Fruit fly (Drosophila melanogaster) whole organism, wandering third instar larva: ENCODE results near the gene CG15386.
A peak's percentile ranks its signal among the peaks of the same experiment; 100 is the strongest.

Experiments used
- HLH106 ChIP-seq: fragments of 200-800 bp; optimal IDR thresholded peaks from 3 replicates; lab custom pipeline; 2019; ENCODE audit warnings: missing biosample characterization, mild to moderate bottlenecking, missing genetic modification characterization, moderate library complexity
- Hr78 ChIP-seq: fragments of >200 bp; optimal IDR thresholded peaks from 2 replicates; lab custom pipeline; 2017; ENCODE audit warnings: missing biosample characterization, missing genetic modification characterization
- Hr83 ChIP-seq: fragments of 200-300 bp; sonication (Bioruptor generic); optimal IDR thresholded peaks from 2 replicates; lab custom pipeline; 2016; ENCODE audit warnings: missing biosample characterization, mild to moderate bottlenecking, missing genetic modification characterization, moderate library complexity; ENCODE audit not compliant: poor library complexity, severe bottlenecking
- OdsH ChIP-seq: fragments of 200-800 bp; sonication (Bioruptor generic); optimal IDR thresholded peaks from 2 replicates; lab custom pipeline; 2016; ENCODE audit warnings: missing biosample characterization, mild to moderate bottlenecking, missing genetic modification characterization
- Vsx2 ChIP-seq: fragments of 200-300, 225-300 bp; sonication (Bioruptor generic); optimal IDR thresholded peaks from 2 replicates; lab custom pipeline; 2018; ENCODE audit warnings: missing biosample characterization, missing genetic modification characterization; ENCODE audit not compliant: partially characterized antibody
- br ChIP-seq: fragments of 200-800 bp; sonication (Bioruptor generic); optimal IDR thresholded peaks from 2 replicates; lab custom pipeline; 2016; ENCODE audit warnings: missing biosample characterization, missing genetic modification characterization
- ey ChIP-seq: fragments of 200-800 bp; sonication (Bioruptor generic); optimal IDR thresholded peaks from 2 replicates; lab custom pipeline; 2016; ENCODE audit warnings: missing biosample characterization, missing genetic modification characterization
- foxo ChIP-seq, 2 experiments: fragments of 200-800 bp; sonication (Bioruptor generic); optimal IDR thresholded peaks; 2 replicates in 1 of 2; 3 replicates in 1 of 2; lab custom pipeline; 2016 to 2017; ENCODE audit warnings: missing biosample characterization in 2 of 2, missing genetic modification characterization in 2 of 2
- h ChIP-seq: fragments of 200-800 bp; sonication (Bioruptor generic); optimal IDR thresholded peaks from 3 replicates; lab custom pipeline; 2016; ENCODE audit warnings: missing biosample characterization, mild to moderate bottlenecking, missing genetic modification characterization
- pan ChIP-seq: fragments of >200 bp; optimal IDR thresholded peaks from 2 replicates; lab custom pipeline; 2017
- rgr ChIP-seq: fragments of 200-800 bp; sonication (Bioruptor generic); optimal IDR thresholded peaks from 3 replicates; lab custom pipeline; 2016; ENCODE audit warnings: missing biosample characterization, mild to moderate bottlenecking, missing genetic modification characterization
- sv ChIP-seq: fragments of 200-800 bp; sonication (Bioruptor generic); optimal IDR thresholded peaks from 3 replicates; lab custom pipeline; 2016; ENCODE audit warnings: missing biosample characterization, missing genetic modification characterization
- usp ChIP-seq: fragments of >200 bp; optimal IDR thresholded peaks from 2 replicates; lab custom pipeline; 2017; ENCODE audit warnings: missing biosample characterization, missing genetic modification characterization

DNA sequence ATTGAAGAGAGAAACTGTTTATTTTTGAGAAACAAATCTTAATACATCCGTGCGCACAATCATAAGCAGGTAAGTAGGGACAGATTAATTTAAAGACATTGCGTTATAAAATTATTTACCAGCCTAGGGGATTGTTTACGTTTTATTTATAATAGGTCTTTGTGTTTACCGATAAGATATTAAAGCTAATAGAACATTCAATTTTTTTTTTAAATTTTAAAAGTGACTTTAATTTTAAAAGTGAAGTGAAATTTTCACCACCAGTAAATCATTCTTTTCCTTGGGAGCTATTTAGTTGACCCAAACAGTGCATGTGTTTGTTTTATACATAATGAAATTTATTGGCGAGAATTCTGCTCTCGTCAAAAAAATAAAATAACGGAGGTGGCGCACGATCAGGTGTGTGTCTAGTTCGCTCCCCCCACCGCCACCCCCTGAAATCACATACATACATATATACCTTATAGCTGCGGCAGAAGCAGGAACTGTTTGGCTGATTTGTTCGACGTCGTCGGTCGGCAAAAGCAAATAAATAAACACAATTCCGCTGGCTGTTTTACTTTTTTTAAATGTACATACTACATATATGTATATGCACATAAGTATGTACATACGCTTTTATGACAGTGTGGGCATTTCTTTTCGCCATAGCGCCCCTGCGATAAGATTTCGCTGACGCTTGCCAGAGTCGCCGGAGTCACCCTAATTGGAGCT lies 41.0 kb downstream of the CG15386 start:
- TF ChIP-seq pan = no peak
- TF ChIP-seq usp = no peak
- no peak for TF ChIP-seq Hr78 (GFP tag; lab: Kevin White, UChicago)
- TF ChIP-seq OdsH = peak; percentile 67
- TF ChIP-seq br (GFP tag; lab: Kevin White, UChicago) = peak; percentile 30
- TF ChIP-seq HLH106 (tag; lab: Kevin White, UChicago) = peak; percentile 75
- TF ChIP-seq sv (GFP tag; lab: Kevin White, UChicago) = no peak
- peak; percentile 74 for TF ChIP-seq h (GFP tag; lab: Kevin White, UChicago)
- peak; percentile 54 for TF ChIP-seq rgr (GFP tag; lab: Kevin White, UChicago)
- TF ChIP-seq Hr83 (GFP tag; lab: Kevin White, UChicago) = peak; percentile 17
- TF ChIP-seq ey = peak; percentile 67
- TF ChIP-seq foxo (GFP tag; optimal IDR thresholded peaks at IDR 0.05; lab: Kevin White, UChicago) = peak in 1 of 2 experiments; percentile 64
- no peak for TF ChIP-seq Vsx2 (GFP tag; lab: Kevin White, UChicago)
